Worm (Caenorhabditis elegans): ENCODE data around the gene F53F4.16.

Gene F53F4.16

DNA sequence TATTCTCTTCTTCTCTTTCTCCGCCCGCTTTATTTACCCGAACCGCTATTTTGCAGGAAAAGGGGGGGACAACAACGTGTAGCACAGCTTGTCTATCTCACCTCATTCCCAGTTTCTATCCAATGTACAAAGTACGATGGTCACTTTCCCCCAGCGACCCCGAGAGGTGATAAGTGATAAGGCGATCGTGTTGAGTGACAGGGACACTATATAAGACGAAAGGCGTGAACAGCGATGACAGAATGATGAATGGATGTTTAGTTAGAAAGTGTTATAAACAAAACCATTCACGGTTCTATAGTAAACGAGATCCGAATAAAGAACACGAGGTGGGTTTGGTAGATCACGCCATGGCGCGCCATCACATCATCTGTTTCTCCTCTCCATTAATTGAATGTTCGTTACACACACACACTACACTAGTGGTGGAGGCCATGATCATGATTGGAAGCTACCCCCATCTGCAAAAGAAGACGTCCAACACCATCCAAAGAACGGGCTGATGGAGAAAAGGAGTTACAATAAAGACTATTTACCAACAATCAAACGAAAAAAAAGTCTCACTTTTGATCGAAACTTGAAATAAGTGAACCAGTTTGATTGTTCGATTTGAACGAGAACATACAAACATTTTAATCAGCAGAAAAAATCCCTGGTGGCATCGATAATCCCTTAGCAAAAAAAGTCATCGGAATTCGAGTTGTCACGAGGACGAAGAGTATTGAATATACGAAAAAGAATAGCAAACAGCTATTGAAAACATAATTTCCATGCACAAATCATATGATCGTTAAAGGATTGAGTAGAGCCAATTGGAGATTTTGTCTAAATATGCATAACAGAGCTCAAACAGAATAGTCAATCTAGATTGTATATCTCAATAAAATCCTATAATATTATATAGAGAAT lies 35.0 kb upstream of the F53F4.16 start:
- TF ChIP-seq Y55F3AM.14 (GFP tag; optimal IDR thresholded peaks at IDR 0.05) (peak; percentile 21), ztf-11 (tag; optimal IDR thresholded peaks at IDR 0.05) (no peak), sem-4 (tag; optimal IDR thresholded peaks at IDR 0.05) (no peak), nhr-25 (tag; optimal IDR thresholded peaks at IDR 0.05) (peak; percentile 90), ztf-1 (GFP tag; conservative IDR thresholded peaks at IDR 0.05) (no peak), fos-1 (tag; optimal IDR thresholded peaks at IDR 0.05) (peak; percentile 89), unc-62 (GFP tag; optimal IDR thresholded peaks at IDR 0.05) (no peak), unc-39 (tag; optimal IDR thresholded peaks at IDR 0.05) (no peak), alr-1 (tag; optimal IDR thresholded peaks at IDR 0.05) (peak; percentile 68), ZK546.5 (tag; optimal IDR thresholded peaks at IDR 0.05) (no peak), nhr-237 (tag; optimal IDR thresholded peaks at IDR 0.05) (no peak), ztf-4 (tag; optimal IDR thresholded peaks at IDR 0.05) (peak; percentile 53), nhr-23 (tag; optimal IDR thresholded peaks at IDR 0.05) (no peak), dmd-4 (tag; optimal IDR thresholded peaks at IDR 0.05) (no peak), peb-1 (tag; optimal IDR thresholded peaks at IDR 0.05) (no peak), lin-11 (tag; optimal IDR thresholded peaks at IDR 0.05) (no peak), ceh-82 (tag; optimal IDR thresholded peaks at IDR 0.05) (no peak), F13H6.1 (tag; optimal IDR thresholded peaks at IDR 0.05) (peak; percentile 83), mdl-1 (tag; optimal IDR thresholded peaks at IDR 0.05) (peak; percentile 44 to 75), crh-2 (tag; optimal IDR thresholded peaks at IDR 0.05) (peak; percentile 65), lin-13 (GFP tag; optimal IDR thresholded peaks at IDR 0.05) (no peak), mbf-1 (tag; optimal IDR thresholded peaks at IDR 0.05) (no peak), ama-1 (optimal IDR thresholded peaks at IDR 0.05) (peak; percentile 69), mab-5 (tag; optimal IDR thresholded peaks at IDR 0.05) (no peak), snpc-4 (tag; optimal IDR thresholded peaks at IDR 0.05) (peak; percentile 43), nhr-129 (tag; optimal IDR thresholded peaks at IDR 0.05) (peak; percentile 75), zag-1 (tag; optimal IDR thresholded peaks at IDR 0.05) (no peak), blmp-1 (tag; optimal IDR thresholded peaks at IDR 0.05; ENCODE audit: insufficient read depth) (peak; percentile 93), lin-39 (tag; optimal IDR thresholded peaks at IDR 0.05) (no peak), R02D3.7 (tag; optimal IDR thresholded peaks at IDR 0.05) (no peak), sma-9 (GFP tag; optimal IDR thresholded peaks at IDR 0.05) (peak; percentile 85), sma-9 (tag; optimal IDR thresholded peaks at IDR 0.05) (no peak), sma-3 (GFP tag; optimal IDR thresholded peaks at IDR 0.05) (peak; percentile 90), skn-1 (tag; optimal IDR thresholded peaks at IDR 0.05) (peak; percentile 43), gmeb-1 (tag; optimal IDR thresholded peaks at IDR 0.05) (peak; percentile 48), lsy-2 (tag; optimal IDR thresholded peaks at IDR 0.05) (peak in 1 of 2 experiments; percentile 60), nhr-11 (tag; optimal IDR thresholded peaks at IDR 0.05) (no peak), nhr-77 (tag; optimal IDR thresholded peaks at IDR 0.05) (no peak), egl-27 (tag; optimal IDR thresholded peaks at IDR 0.05) (peak; percentile 39), nhr-21 (tag; optimal IDR thresholded peaks at IDR 0.05) (peak; percentile 97), nhr-12 (tag; optimal IDR thresholded peaks at IDR 0.05) (no peak), C34F6.9 (tag; optimal IDR thresholded peaks at IDR 0.05) (no peak), elt-3 (tag; optimal IDR thresholded peaks at IDR 0.05) (no peak), nhr-10 (tag; optimal IDR thresholded peaks at IDR 0.05) (no peak), unc-55 (GFP tag; optimal IDR thresholded peaks at IDR 0.05) (no peak), ceh-16 (tag; optimal IDR thresholded peaks at IDR 0.05) (no peak), elt-1 (tag; optimal IDR thresholded peaks at IDR 0.05) (no peak), nhr-6 (tag; optimal IDR thresholded peaks at IDR 0.05) (no peak), aly-2 (tag; optimal IDR thresholded peaks at IDR 0.05) (no peak)

All from whole organism, L2 larva.